Fruit fly (Drosophila melanogaster) whole organism, pupa: ENCODE measurements around the gene CG43185.

Source experiments
- CG13204 ChIP-seq: fragments of 200-800 bp; sonication (Bioruptor generic); optimal IDR thresholded peaks from 2 replicates; lab custom pipeline; 2018; ENCODE audit warnings: missing biosample characterization, mild to moderate bottlenecking, missing genetic modification characterization, moderate library complexity
- CG32121 ChIP-seq: fragments of 200-800 bp; sonication (Bioruptor generic); IDR thresholded peaks from 2 replicates; pipeline ENCODE4 v1.3.6; 2022; ENCODE audit warnings: missing biosample characterization, missing genetic modification characterization
- Pif1B ChIP-seq: fragments of 200-800 bp; sonication (Bioruptor generic); optimal IDR thresholded peaks from 3 replicates; lab custom pipeline; 2016; ENCODE audit warnings: missing biosample characterization, missing genetic modification characterization

dm6 chr2L:5876474-5877067, 8.1 kb upstream of the CG43185 start:
- no peak for TF ChIP-seq Pif1B (GFP tag; lab: Kevin White, UChicago)
- no peak for TF ChIP-seq CG32121 (GFP tag; lab: Robert Waterston, UW)
- TF ChIP-seq CG13204 (GFP tag; lab: Kevin White, UChicago): no peak
